Worm (Caenorhabditis elegans) whole organism, L3 larva: Measurements from ENCODE around the gene F20D6.11.

Source experiments
- R02D3.7 ChIP-seq: fragments of 150-350 bp; optimal IDR thresholded peaks from 2 replicates; lab custom pipeline; 2014; ENCODE audit warnings: missing biosample characterization, missing genetic modification characterization
- ZK546.5 ChIP-seq: sonication (generic microtip); optimal IDR thresholded peaks from 2 replicates; lab custom pipeline; 2017; ENCODE audit warnings: missing biosample characterization, missing genetic modification characterization
- aly-2 ChIP-seq: fragments of 150-350 bp; optimal IDR thresholded peaks from 2 replicates; lab custom pipeline; 2014; ENCODE audit warnings: missing biosample characterization, missing genetic modification characterization
- ama-1 ChIP-seq: fragments of 150-350 bp; optimal IDR thresholded peaks from 2 replicates; lab custom pipeline; 2018
- ceh-16 ChIP-seq: sonication (generic microtip); optimal IDR thresholded peaks from 2 replicates; lab custom pipeline; 2017; ENCODE audit warnings: missing biosample characterization, missing genetic modification characterization
- ceh-28 ChIP-seq: fragments of 150-350 bp; optimal IDR thresholded peaks from 2 replicates; lab custom pipeline; 2014; ENCODE audit warnings: missing biosample characterization, missing genetic modification reagents, missing genetic modification characterization
- ceh-82 ChIP-seq: fragments of 150-350 bp; optimal IDR thresholded peaks from 2 replicates; lab custom pipeline; 2014; ENCODE audit warnings: missing biosample characterization, missing genetic modification characterization
- ceh-9 ChIP-seq: sonication (generic microtip); optimal IDR thresholded peaks from 2 replicates; lab custom pipeline; 2018; ENCODE audit warnings: missing biosample characterization, missing genetic modification characterization
- daf-12 ChIP-seq: fragments of 150-350 bp; optimal IDR thresholded peaks from 2 replicates; lab custom pipeline; 2014; ENCODE audit warnings: missing biosample characterization, missing genetic modification reagents, missing genetic modification characterization
- egl-27 ChIP-seq: sonication (generic microtip); optimal IDR thresholded peaks from 4 replicates; lab custom pipeline; 2017; ENCODE audit warnings: missing biosample characterization, missing genetic modification reagents, missing genetic modification characterization
- egl-5 ChIP-seq: fragments of 150-350 bp; optimal IDR thresholded peaks from 2 replicates; lab custom pipeline; 2017; ENCODE audit warnings: missing biosample characterization, missing genetic modification reagents, missing genetic modification characterization, inconsistent platforms
- elt-1 ChIP-seq: fragments of 150-350 bp; optimal IDR thresholded peaks from 2 replicates; lab custom pipeline; 2014; ENCODE audit warnings: missing biosample characterization, missing genetic modification characterization
- elt-2 ChIP-seq: sonication (generic microtip); optimal IDR thresholded peaks from 2 replicates; lab custom pipeline; 2016; ENCODE audit warnings: missing genetic modification reagents, mild to moderate bottlenecking, missing genetic modification characterization, missing compliant biosample characterization
- elt-3 ChIP-seq, 3 experiments: fragments of 150-350 bp in 1 of 3; sonication (generic microtip) in 2 of 3; optimal IDR thresholded peaks; 2 replicates in 2 of 3; 4 replicates in 1 of 3; lab custom pipeline; 2014 to 2017; ENCODE audit warnings: missing biosample characterization in 3 of 3, missing genetic modification characterization in 3 of 3
- eor-1 ChIP-seq, 2 experiments: fragments of 150-350 bp; optimal IDR thresholded peaks; 2 replicates each; lab custom pipeline; 2014 to 2018; ENCODE audit warnings: missing biosample characterization in 2 of 2, missing genetic modification characterization in 2 of 2
- fkh-10 ChIP-seq: sonication (generic microtip); optimal IDR thresholded peaks from 2 replicates; lab custom pipeline; 2017; ENCODE audit warnings: missing biosample characterization, missing genetic modification reagents, missing genetic modification characterization
- fkh-2 ChIP-seq: fragments of 150-350 bp; optimal IDR thresholded peaks from 2 replicates; lab custom pipeline; 2014; ENCODE audit warnings: missing biosample characterization, missing genetic modification reagents, missing genetic modification characterization
- fos-1 ChIP-seq: fragments of 150-350 bp; optimal IDR thresholded peaks from 2 replicates; lab custom pipeline; 2014; ENCODE audit warnings: missing biosample characterization, missing genetic modification characterization
- hmg-11 ChIP-seq: sonication (generic microtip); optimal IDR thresholded peaks from 2 replicates; lab custom pipeline; 2016; ENCODE audit warnings: missing genetic modification characterization, missing compliant biosample characterization
- jun-1 ChIP-seq: fragments of 150-350 bp; optimal IDR thresholded peaks from 2 replicates; lab custom pipeline; 2014; ENCODE audit warnings: missing biosample characterization, missing genetic modification reagents, missing genetic modification characterization
- lin-15B ChIP-seq: fragments of 150-350 bp; optimal IDR thresholded peaks from 2 replicates; lab custom pipeline; 2014; ENCODE audit warnings: missing biosample characterization, missing genetic modification characterization
- lin-39 ChIP-seq: fragments of 150-350 bp; optimal IDR thresholded peaks from 2 replicates; lab custom pipeline; 2018; ENCODE audit warnings: missing biosample characterization, missing genetic modification reagents, missing genetic modification characterization
- lsy-12 ChIP-seq: sonication (generic microtip); optimal IDR thresholded peaks from 2 replicates; lab custom pipeline; 2016; ENCODE audit warnings: mild to moderate bottlenecking, missing genetic modification characterization, missing compliant biosample characterization
- mdl-1 ChIP-seq: fragments of 150-350 bp; optimal IDR thresholded peaks from 2 replicates; lab custom pipeline; 2014; ENCODE audit warnings: missing biosample characterization, missing genetic modification characterization
- mml-1 ChIP-seq: fragments of 150-350 bp; sonication (generic microtip); optimal IDR thresholded peaks from 3 replicates; lab custom pipeline; 2014; ENCODE audit warnings: missing biosample characterization, missing genetic modification characterization
- nfya-1 ChIP-seq: sonication (generic microtip); optimal IDR thresholded peaks from 2 replicates; lab custom pipeline; 2017; ENCODE audit warnings: missing genetic modification characterization, mild to moderate bottlenecking, missing compliant biosample characterization, antibody characterized with exemption, moderate library complexity; ENCODE audit not compliant: insufficient read depth
- nhr-11 ChIP-seq: fragments of 150-350 bp; optimal IDR thresholded peaks from 2 replicates; lab custom pipeline; 2014; ENCODE audit warnings: missing biosample characterization, missing genetic modification characterization
- nhr-12 ChIP-seq: fragments of 150-350 bp; optimal IDR thresholded peaks from 2 replicates; lab custom pipeline; 2014; ENCODE audit warnings: missing biosample characterization, missing genetic modification characterization
- nhr-23 ChIP-seq: fragments of 150-350 bp; optimal IDR thresholded peaks from 2 replicates; lab custom pipeline; 2014; ENCODE audit warnings: missing biosample characterization, missing genetic modification reagents, missing genetic modification characterization
- nhr-237 ChIP-seq: fragments of 150-350 bp; optimal IDR thresholded peaks from 2 replicates; lab custom pipeline; 2014; ENCODE audit warnings: missing biosample characterization, missing genetic modification characterization
- nhr-25 ChIP-seq: sonication (generic microtip); optimal IDR thresholded peaks from 2 replicates; lab custom pipeline; 2017; ENCODE audit warnings: missing biosample characterization, missing genetic modification characterization
- nhr-28 ChIP-seq: fragments of 150-350 bp; optimal IDR thresholded peaks from 2 replicates; lab custom pipeline; 2014; ENCODE audit warnings: missing biosample characterization, missing genetic modification characterization
- nhr-43 ChIP-seq: sonication (generic microtip); optimal IDR thresholded peaks from 2 replicates; lab custom pipeline; 2016; ENCODE audit warnings: mild to moderate bottlenecking, missing genetic modification characterization, missing compliant biosample characterization; ENCODE audit not compliant: poor library complexity, severe bottlenecking
- nhr-67 ChIP-seq: fragments of 150-350 bp; optimal IDR thresholded peaks from 2 replicates; lab custom pipeline; 2014; ENCODE audit warnings: missing biosample characterization, missing genetic modification characterization
- nhr-76 ChIP-seq: fragments of 150-350 bp; sonication (generic microtip); optimal IDR thresholded peaks from 5 replicates; lab custom pipeline; 2014; ENCODE audit warnings: missing biosample characterization, missing genetic modification characterization
- nhr-77 ChIP-seq: fragments of 150-350 bp; optimal IDR thresholded peaks from 2 replicates; lab custom pipeline; 2014; ENCODE audit warnings: missing biosample characterization, missing genetic modification characterization
- pha-4 ChIP-seq: fragments of 150-350 bp; optimal IDR thresholded peaks from 2 replicates; lab custom pipeline; 2014; ENCODE audit warnings: missing biosample characterization, missing genetic modification reagents, missing genetic modification characterization
- pqm-1 ChIP-seq: fragments of 150-350 bp; optimal IDR thresholded peaks from 2 replicates; lab custom pipeline; 2017; ENCODE audit warnings: missing biosample characterization, missing genetic modification characterization, inconsistent platforms
- sea-2 ChIP-seq: fragments of 150-350 bp; sonication (generic microtip); optimal IDR thresholded peaks from 4 replicates; lab custom pipeline; 2014; ENCODE audit warnings: missing biosample characterization, missing genetic modification reagents, missing genetic modification characterization
- skn-1 ChIP-seq: fragments of 150-350 bp; optimal IDR thresholded peaks from 2 replicates; lab custom pipeline; 2014; ENCODE audit warnings: missing biosample characterization, missing genetic modification characterization
- snpc-4 ChIP-seq: fragments of 150-350 bp; optimal IDR thresholded peaks from 2 replicates; lab custom pipeline; 2014; ENCODE audit warnings: missing biosample characterization, missing genetic modification characterization
- tbx-2 ChIP-seq: sonication (generic microtip); optimal IDR thresholded peaks from 2 replicates; lab custom pipeline; 2016; ENCODE audit warnings: mild to moderate bottlenecking, missing genetic modification characterization, missing compliant biosample characterization
- unc-39 ChIP-seq: sonication (generic microtip); optimal IDR thresholded peaks from 4 replicates; lab custom pipeline; 2017; ENCODE audit warnings: missing biosample characterization, missing genetic modification characterization
- unc-62 ChIP-seq: fragments of 150-350 bp; sonication (generic microtip); optimal IDR thresholded peaks from 4 replicates; lab custom pipeline; 2014; ENCODE audit warnings: missing biosample characterization, missing genetic modification reagents, missing genetic modification characterization
- zag-1 ChIP-seq: fragments of 150-350 bp; optimal IDR thresholded peaks from 2 replicates; lab custom pipeline; 2014; ENCODE audit warnings: missing biosample characterization, missing genetic modification characterization
- ztf-11 ChIP-seq: fragments of 150-350 bp; optimal IDR thresholded peaks from 2 replicates; lab custom pipeline; 2014; ENCODE audit warnings: missing biosample characterization, missing genetic modification characterization
- ztf-4 ChIP-seq: fragments of 150-350 bp; optimal IDR thresholded peaks from 2 replicates; lab custom pipeline; 2014; ENCODE audit warnings: missing biosample characterization, missing genetic modification characterization

Gene F20D6.11

DNA sequence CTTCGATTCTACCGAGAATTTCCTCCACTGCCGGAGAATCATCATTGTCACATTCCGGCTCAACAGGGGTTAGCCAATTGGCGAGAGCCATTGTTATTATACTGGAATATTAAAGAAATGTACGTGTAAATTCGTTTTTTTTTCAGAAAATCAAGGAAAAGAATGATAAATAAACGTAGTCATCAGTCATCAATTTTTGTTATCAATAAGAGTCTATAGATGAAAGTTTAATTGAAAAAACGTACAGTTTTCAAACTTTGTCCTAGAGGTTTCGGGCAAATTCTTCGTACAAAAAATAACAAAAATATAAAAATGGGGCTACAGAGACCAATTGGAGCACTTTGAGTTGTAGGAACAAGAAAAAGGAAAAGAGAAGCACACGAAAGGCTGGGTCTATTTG is at the start of gene F20D6.11:
Gene F20D6.11, minus strand, starts transcription at position 101 of the 400 bp plus-strand sequence.
- TF ChIP-seq daf-12 (no peak), tbx-2 (tag; lab: Kevin White, UChicago) (no peak), elt-2 (peak; percentile 18)

DNA sequence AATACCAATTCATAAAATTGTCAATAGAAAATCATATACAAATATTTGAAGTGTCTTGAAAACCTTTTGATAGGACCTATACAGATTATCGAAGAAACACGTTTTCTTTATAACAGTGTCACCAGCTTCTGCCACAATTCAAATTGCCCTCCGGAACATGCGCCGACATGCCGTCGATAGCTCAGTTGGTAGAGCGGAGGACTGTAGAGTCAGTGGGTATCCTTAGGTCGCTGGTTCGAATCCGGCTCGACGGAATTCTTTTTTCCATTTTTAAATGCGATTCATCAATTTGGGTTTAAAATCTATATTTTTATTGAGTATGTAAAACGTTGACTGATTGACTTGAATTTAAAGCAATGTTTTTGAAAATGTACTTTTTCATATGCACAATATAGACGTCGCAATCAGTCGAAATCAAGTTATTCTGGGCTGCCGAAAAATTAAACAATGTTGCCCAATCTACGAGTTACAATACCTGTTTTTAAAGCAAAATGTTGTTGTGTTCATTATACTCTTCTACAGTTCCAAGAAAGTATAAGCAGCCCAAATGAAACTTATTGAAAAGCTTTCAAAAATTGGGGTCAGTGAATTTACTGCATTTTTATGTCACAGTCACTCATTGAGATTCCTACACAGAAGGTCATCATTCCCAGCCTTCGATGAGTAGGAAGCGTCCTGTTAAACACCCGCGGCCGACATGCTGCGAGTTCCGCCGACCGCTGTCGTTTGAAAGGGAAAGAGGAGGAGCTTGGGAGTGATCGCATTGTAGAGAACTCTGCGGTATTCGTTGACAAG is 48.6 kb upstream of the F20D6.11 start:
- TF ChIP-seq jun-1 (peak; percentile 25), hmg-11 (tag; lab: Kevin White, UChicago) (no peak), ama-1 (lab: Kevin White, UChicago) (peak; percentile 95), snpc-4 (tag; lab: Kevin White, UChicago) (peak; percentile 99), elt-2 (peak; percentile 66), ztf-11 (tag; lab: Kevin White, UChicago) (no peak), sea-2 (GFP tag; lab: Kevin White, UChicago) (no peak), nhr-28 (tag; lab: Kevin White, UChicago) (no peak), nhr-43 (tag; lab: Kevin White, UChicago) (peak; percentile 88), nhr-25 (tag; lab: Kevin White, UChicago) (peak; percentile 62), egl-5 (tag; lab: Kevin White, UChicago) (no peak), unc-62 (GFP tag; lab: Kevin White, UChicago) (peak; percentile 10), egl-27 (peak; percentile 11), daf-12 (no peak), fkh-2 (no peak), mdl-1 (tag; lab: Kevin White, UChicago) (no peak), pqm-1 (peak; percentile 82), lin-15B (peak; percentile 53), skn-1 (tag; lab: Kevin White, UChicago) (no peak), ceh-9 (tag; lab: Kevin White, UChicago) (no peak), nfya-1 (tag; lab: Kevin White, UChicago) (peak; percentile 69), nhr-12 (tag; lab: Kevin White, UChicago) (no peak), elt-3 (tag; optimal IDR thresholded peaks at IDR 0.05; lab: Kevin White, UChicago) (peak in 1 of 3 experiments; percentile 68), fos-1 (tag; lab: Kevin White, UChicago) (peak; percentile 48), elt-1 (tag; lab: Kevin White, UChicago) (no peak), lin-39 (tag; lab: Kevin White, UChicago) (no peak), fkh-10 (GFP tag; lab: Kevin White, UChicago) (no peak), nhr-67 (tag; lab: Kevin White, UChicago) (no peak), unc-39 (tag; lab: Kevin White, UChicago) (no peak), ceh-82 (tag; lab: Kevin White, UChicago) (peak; percentile 17), nhr-237 (tag; lab: Kevin White, UChicago) (no peak), zag-1 (tag; lab: Kevin White, UChicago) (no peak), tbx-2 (tag; lab: Kevin White, UChicago) (peak; percentile 14), ZK546.5 (no peak), nhr-76 (tag; lab: Kevin White, UChicago) (no peak), aly-2 (no peak), ztf-4 (tag; lab: Kevin White, UChicago) (peak; percentile 20), lsy-12 (peak; percentile 53), nhr-11 (tag; lab: Kevin White, UChicago) (no peak), eor-1 (tag; optimal IDR thresholded peaks at IDR 0.05; lab: Kevin White, UChicago) (no peak), nhr-23 (peak; percentile 85), nhr-77 (peak; percentile 78), ceh-28 (tag; lab: Kevin White, UChicago) (peak; percentile 69), pha-4 (tag; lab: Kevin White, UChicago) (peak; percentile 20), R02D3.7 (tag; lab: Kevin White, UChicago) (peak; percentile 57), ceh-16 (tag; lab: Kevin White, UChicago) (no peak), mml-1 (tag; lab: Kevin White, UChicago) (no peak)
